Worm (Caenorhabditis elegans): Measurements from ENCODE around the gene C25E10.11.

C25E10.11 gene

ce11 chrV:9047555-9048049, 10.9 kb downstream of the C25E10.11 start, which contains the start of gene C25E10.17:
TSS of gene C25E10.17 (minus strand) at chrV:9047605.
- TF ChIP-seq C17E4.6 (GFP tag; IDR thresholded peaks at IDR 0.05) (no peak), lin-54 (GFP tag; optimal IDR thresholded peaks at IDR 0.05) (no peak), cebp-2 (GFP tag; IDR thresholded peaks at IDR 0.05) (no peak), ztf-6 (GFP tag; IDR thresholded peaks at IDR 0.05) (no peak), nhr-179 (tag; optimal IDR thresholded peaks at IDR 0.05) (no peak), C06A6.2 (GFP tag; conservative IDR thresholded peaks at IDR 0.05) (no peak), lin-35 (GFP tag; optimal IDR thresholded peaks at IDR 0.05) (no peak), lin-40 (tag; optimal IDR thresholded peaks at IDR 0.05) (no peak), F37B4.10 (GFP tag; IDR thresholded peaks at IDR 0.05) (no peak), F57A8.1 (GFP tag; optimal IDR thresholded peaks at IDR 0.05) (no peak), hrde-1 (tag; optimal IDR thresholded peaks at IDR 0.05; ENCODE audit: borderline replicate concordance) (no peak), aptf-2 (GFP tag; conservative IDR thresholded peaks at IDR 0.05) (no peak)

ce11 chrV:9044871-9045270, 13.7 kb downstream of the C25E10.11 start, which contains the start of gene nhr-30:
TSS of gene nhr-30 (plus strand) at chrV:9045171.
- TF ChIP-seq tbx-9 (tag; optimal IDR thresholded peaks at IDR 0.05; ENCODE audit: borderline replicate concordance) = no peak
- TF ChIP-seq F37B4.10 (GFP tag; IDR thresholded peaks at IDR 0.05) = no peak
- no peak for TF ChIP-seq F23B12.7 (tag; optimal IDR thresholded peaks at IDR 0.05; ENCODE audit: insufficient read depth)
- TF ChIP-seq athp-1 (tag; optimal IDR thresholded peaks at IDR 0.05) = no peak
- no peak for TF ChIP-seq lin-26 (GFP tag; IDR thresholded peaks at IDR 0.05)
- TF ChIP-seq tlf-1 (GFP tag; optimal IDR thresholded peaks at IDR 0.05) = no peak
- no peak for TF ChIP-seq ztf-22 (GFP tag; optimal IDR thresholded peaks at IDR 0.05)
- no peak for TF ChIP-seq repo-1 (tag; optimal IDR thresholded peaks at IDR 0.05)
- no peak for TF ChIP-seq Y56A3A.18 (GFP tag; IDR thresholded peaks at IDR 0.05)
- TF ChIP-seq ceh-58 (GFP tag; IDR thresholded peaks at IDR 0.05) = no peak
- no peak for TF ChIP-seq mcd-1 (GFP tag; IDR thresholded peaks at IDR 0.05)
- no peak for TF ChIP-seq Y95B8A.8 (GFP tag; IDR thresholded peaks at IDR 0.05)

- TF ChIP-seq sea-2 (GFP tag; IDR thresholded peaks at IDR 0.05) (no peak), B0019.2 (GFP tag; conservative IDR thresholded peaks at IDR 0.05) (no peak), Y95B8A.8 (GFP tag; IDR thresholded peaks at IDR 0.05) (no peak), cebp-2 (GFP tag; IDR thresholded peaks at IDR 0.05) (no peak), K11D2.4 (GFP tag; IDR thresholded peaks at IDR 0.05) (no peak), madf-6 (GFP tag; IDR thresholded peaks at IDR 0.05) (no peak), efl-1 (GFP tag; optimal IDR thresholded peaks at IDR 0.05) (no peak), hlh-26 (GFP tag; conservative IDR thresholded peaks at IDR 0.05) (no peak), rcor-1 (GFP tag; IDR thresholded peaks at IDR 0.05) (no peak), ztf-18 (tag; optimal IDR thresholded peaks at IDR 0.05) (no peak), attf-5 (GFP tag; optimal IDR thresholded peaks at IDR 0.05) (no peak), hmg-20 (GFP tag; IDR thresholded peaks at IDR 0.05) (no peak), lin-40 (tag; optimal IDR thresholded peaks at IDR 0.05) (no peak), snpc-3.4 (tag; optimal IDR thresholded peaks at IDR 0.05) (no peak), bed-2 (GFP tag; IDR thresholded peaks at IDR 0.05) (no peak), attf-6 (GFP tag; IDR thresholded peaks at IDR 0.05) (no peak), ceh-79 (tag; optimal IDR thresholded peaks at IDR 0.05) (no peak), him-1 (tag; optimal IDR thresholded peaks at IDR 0.05) (no peak), hrde-1 (tag; optimal IDR thresholded peaks at IDR 0.05; ENCODE audit: borderline replicate concordance) (no peak)
Observed at ce11 chrV:9041030-9041429, 17.5 kb downstream of the C25E10.11 start, which contains the start of gene cyp-33B1. TSS of gene cyp-33B1 (plus strand) at chrV:9041330.
